Fruit fly (Drosophila melanogaster) whole organism, embryonic: ENCODE data around the gene CG33514.

Experiments
- ATbp ChIP-seq: fragments of 200-800 bp; sonication (Bioruptor generic); optimal IDR thresholded peaks from 2 replicates; lab custom pipeline; 2017; ENCODE audit warnings: missing biosample characterization, mild to moderate bottlenecking, missing genetic modification characterization, missing genetic modification reagents
- Bdp1 ChIP-seq: fragments of 200-800 bp; sonication (Bioruptor generic); optimal IDR thresholded peaks from 3 replicates; lab custom pipeline; 2016; ENCODE audit warnings: missing biosample characterization, missing genetic modification characterization
- CG10321 ChIP-seq: fragments of 200-800 bp; sonication (Bioruptor generic); IDR thresholded peaks from 2 replicates; pipeline ENCODE4 v1.3.6; 2022; ENCODE audit warnings: missing biosample characterization, missing genetic modification characterization
- CG11560 ChIP-seq: fragments of 200-800 bp; sonication (Bioruptor generic); IDR thresholded peaks from 3 replicates; pipeline ENCODE4 v1.3.6; 2022; ENCODE audit warnings: missing biosample characterization, missing genetic modification characterization
- CG13296 ChIP-seq: fragments of 200-800 bp; sonication (Bioruptor generic); optimal IDR thresholded peaks from 3 replicates; lab custom pipeline; 2018; ENCODE audit warnings: missing biosample characterization, mild to moderate bottlenecking, missing genetic modification characterization
- CG14050 ChIP-seq: fragments of 200-800 bp; sonication (Bioruptor generic); IDR thresholded peaks from 3 replicates; pipeline ENCODE4 v1.3.6; 2022; ENCODE audit warnings: missing biosample characterization, missing genetic modification characterization
- CG15479 ChIP-seq: fragments of 200-800 bp; sonication (Bioruptor generic); optimal IDR thresholded peaks from 3 replicates; lab custom pipeline; 2019; ENCODE audit warnings: missing biosample characterization, mild to moderate bottlenecking, missing genetic modification characterization, moderate library complexity
- CG15601 ChIP-seq: fragments of 200-800 bp; sonication (Bioruptor generic); optimal IDR thresholded peaks from 3 replicates; lab custom pipeline; 2019; ENCODE audit warnings: missing biosample characterization, mild to moderate bottlenecking, missing genetic modification characterization, moderate library complexity
- CG17186 ChIP-seq: fragments of 200-800 bp; sonication (Bioruptor generic); optimal IDR thresholded peaks from 3 replicates; lab custom pipeline; 2017; ENCODE audit warnings: missing biosample characterization, missing genetic modification reagents, missing genetic modification characterization
- CG18619 ChIP-seq: fragments of 200-800 bp; sonication (Bioruptor generic); optimal IDR thresholded peaks from 3 replicates; lab custom pipeline; 2017; ENCODE audit warnings: missing biosample characterization, mild to moderate bottlenecking, missing genetic modification characterization
- CG2678 ChIP-seq: fragments of 200-800 bp; sonication (Bioruptor generic); optimal IDR thresholded peaks from 3 replicates; lab custom pipeline; 2019; ENCODE audit warnings: missing biosample characterization, mild to moderate bottlenecking, missing genetic modification characterization, moderate library complexity
- CG30403 ChIP-seq: fragments of 200-800 bp; sonication (Bioruptor generic); optimal IDR thresholded peaks from 3 replicates; lab custom pipeline; 2016; ENCODE audit warnings: missing biosample characterization, missing genetic modification characterization
- CG30431 ChIP-seq: fragments of 200-800 bp; sonication (Bioruptor generic); optimal IDR thresholded peaks from 2 replicates; lab custom pipeline; 2017; ENCODE audit warnings: missing biosample characterization, missing genetic modification characterization
- CG3065 ChIP-seq: fragments of 200-800 bp; sonication (Bioruptor generic); optimal IDR thresholded peaks from 2 replicates; lab custom pipeline; 2016; ENCODE audit warnings: missing biosample characterization, missing genetic modification characterization
- CG3726 ChIP-seq: fragments of 200-800 bp; sonication (Bioruptor generic); IDR thresholded peaks from 3 replicates; pipeline ENCODE4, ENCODE4 v1.3.6; 2022; ENCODE audit warnings: missing biosample characterization, missing genetic modification characterization
- CG3847 ChIP-seq: fragments of 200-800 bp; sonication (Bioruptor generic); IDR thresholded peaks from 2 replicates; pipeline ENCODE4 v1.3.6; 2022; ENCODE audit warnings: missing biosample characterization, missing genetic modification characterization
- CG4282 ChIP-seq: fragments of 200-800 bp; sonication (Bioruptor generic); optimal IDR thresholded peaks from 2 replicates; lab custom pipeline; 2016; ENCODE audit warnings: missing biosample characterization, missing genetic modification characterization
- CG4820 ChIP-seq: fragments of 200-800 bp; sonication (Bioruptor generic); optimal IDR thresholded peaks from 3 replicates; lab custom pipeline; 2016; ENCODE audit warnings: missing biosample characterization, missing genetic modification characterization
- CG6175 ChIP-seq: fragments of 200-800 bp; sonication (Bioruptor generic); IDR thresholded peaks from 3 replicates; pipeline ENCODE4 v1.3.6; 2022; ENCODE audit warnings: missing biosample characterization, missing genetic modification characterization
- CG7745 ChIP-seq: fragments of 200-800 bp; sonication (Bioruptor generic); optimal IDR thresholded peaks from 2 replicates; lab custom pipeline; 2018; ENCODE audit warnings: missing biosample characterization, mild to moderate bottlenecking, missing genetic modification characterization, moderate library complexity
- CG7839 ChIP-seq: fragments of 200-800 bp; sonication (Bioruptor generic); optimal IDR thresholded peaks from 3 replicates; lab custom pipeline; 2018; ENCODE audit warnings: missing biosample characterization, mild to moderate bottlenecking, missing genetic modification characterization, moderate library complexity
- CTCF ChIP-seq: fragments of 200-800 bp; sonication (Bioruptor generic); optimal IDR thresholded peaks from 2 replicates; lab custom pipeline; 2017; ENCODE audit warnings: missing biosample characterization, mild to moderate bottlenecking, missing genetic modification characterization, moderate library complexity
- CkIIα-i1 ChIP-seq: fragments of 200-800 bp; sonication (Bioruptor generic); IDR thresholded peaks from 2 replicates; pipeline ENCODE4 v1.3.6; 2022; ENCODE audit warnings: missing biosample characterization, missing genetic modification characterization
- Deaf1 ChIP-seq: fragments of 200-800 bp; optimal IDR thresholded peaks from 3 replicates; lab custom pipeline; 2019; ENCODE audit warnings: missing biosample characterization, mild to moderate bottlenecking, missing genetic modification characterization, moderate library complexity
- Drgx ChIP-seq: fragments of 200-800 bp; sonication (Bioruptor generic); IDR thresholded peaks from 2 replicates; pipeline ENCODE4 v1.3.6; 2022; ENCODE audit warnings: missing biosample characterization, missing genetic modification characterization
- Fer3 ChIP-seq: fragments of 200-800 bp; sonication (Bioruptor generic); optimal IDR thresholded peaks from 2 replicates; lab custom pipeline; 2018; ENCODE audit warnings: missing biosample characterization, mild to moderate bottlenecking, missing genetic modification characterization, moderate library complexity
- HHEX ChIP-seq: fragments of 200-800 bp; sonication (Bioruptor generic); optimal IDR thresholded peaks from 3 replicates; lab custom pipeline; 2017; ENCODE audit warnings: missing biosample characterization, mild to moderate bottlenecking, missing genetic modification characterization, missing genetic modification reagents
- Hr3 ChIP-seq: fragments of 200-800 bp; sonication (Bioruptor generic); optimal IDR thresholded peaks from 3 replicates; lab custom pipeline; 2016; ENCODE audit warnings: missing biosample characterization, missing genetic modification characterization
- Jarid2 ChIP-seq: fragments of 200-800 bp; sonication (Bioruptor generic); optimal IDR thresholded peaks from 3 replicates; lab custom pipeline; 2017; ENCODE audit warnings: mild to moderate bottlenecking, missing biosample characterization, missing genetic modification reagents, missing genetic modification characterization
- Lhr ChIP-seq: fragments of 200-800 bp; sonication (Bioruptor generic); optimal IDR thresholded peaks from 3 replicates; lab custom pipeline; 2017; ENCODE audit warnings: mild to moderate bottlenecking, missing biosample characterization, missing genetic modification reagents, missing genetic modification characterization
- MTF-1 ChIP-seq: fragments of 200-800 bp; sonication (Bioruptor generic); optimal IDR thresholded peaks from 2 replicates; lab custom pipeline; 2018; ENCODE audit warnings: missing biosample characterization, mild to moderate bottlenecking, missing genetic modification characterization, borderline replicate concordance
- NC2α ChIP-seq: fragments of 200-800 bp; sonication (Bioruptor generic); optimal IDR thresholded peaks from 2 replicates; lab custom pipeline; 2016; ENCODE audit warnings: missing biosample characterization, missing genetic modification characterization
- Neu2 ChIP-seq: fragments of 200-800 bp; sonication (Bioruptor generic); optimal IDR thresholded peaks from 3 replicates; lab custom pipeline; 2016; ENCODE audit warnings: missing biosample characterization, missing genetic modification characterization, borderline replicate concordance
- Sox102F ChIP-seq: fragments of 200-800 bp; sonication (Bioruptor generic); optimal IDR thresholded peaks from 2 replicates; lab custom pipeline; 2018; ENCODE audit warnings: missing biosample characterization, mild to moderate bottlenecking, missing genetic modification characterization, moderate library complexity
- Stat92E ChIP-seq, 3 experiments: fragments of >200 bp in 2 of 3; fragments of 200-800 bp in 1 of 3; sonication (Bioruptor generic) in 1 of 3; optimal IDR thresholded peaks; 2 replicates each; lab custom pipeline; 2017 to 2019; ENCODE audit warnings: missing biosample characterization in 3 of 3, missing genetic modification characterization in 3 of 3, mild to moderate bottlenecking in 1 of 3, moderate library complexity in 1 of 3
- Xrp1 ChIP-seq: fragments of 200-800 bp; sonication (Bioruptor generic); IDR thresholded peaks from 2 replicates; pipeline ENCODE4 v1.3.6; 2022; ENCODE audit warnings: missing biosample characterization, missing genetic modification characterization
- abd-A ChIP-seq: fragments of 200-800 bp; sonication (Bioruptor generic); optimal IDR thresholded peaks from 3 replicates; lab custom pipeline; 2019; ENCODE audit warnings: missing biosample characterization, mild to moderate bottlenecking, missing genetic modification characterization, moderate library complexity
- al ChIP-seq: fragments of 200-800 bp; sonication (Bioruptor generic); IDR thresholded peaks from 2 replicates; pipeline ENCODE4 v1.3.6; 2022; ENCODE audit warnings: missing biosample characterization, missing genetic modification characterization
- cato ChIP-seq: fragments of 200-800 bp; sonication (Bioruptor generic); optimal IDR thresholded peaks from 2 replicates; lab custom pipeline; 2016; ENCODE audit warnings: missing biosample characterization, missing genetic modification characterization, borderline replicate concordance
- crp ChIP-seq, 2 experiments: fragments of 200-800 bp; sonication (Bioruptor generic); optimal IDR thresholded peaks; 2 replicates in 1 of 2; 3 replicates in 1 of 2; lab custom pipeline; 2017; ENCODE audit warnings: missing biosample characterization in 2 of 2, missing genetic modification characterization in 2 of 2, mild to moderate bottlenecking in 1 of 2, moderate library complexity in 1 of 2
- danr ChIP-seq: fragments of 200-800 bp; sonication (Bioruptor generic); IDR thresholded peaks from 2 replicates; pipeline ENCODE4 v1.3.6; 2022; ENCODE audit warnings: missing biosample characterization, missing genetic modification characterization
- esg ChIP-seq: fragments of 200-800 bp; sonication (Bioruptor generic); conservative IDR thresholded peaks from 2 replicates; pipeline ENCODE4 v1.3.6; 2022; ENCODE audit warnings: missing biosample characterization, missing genetic modification characterization
- exex ChIP-seq: fragments of 200-800 bp; sonication (Bioruptor generic); optimal IDR thresholded peaks from 4 replicates; lab custom pipeline; 2018; ENCODE audit warnings: missing biosample characterization, mild to moderate bottlenecking, missing genetic modification characterization, moderate library complexity
- grn ChIP-seq: fragments of 200-800 bp; sonication (Bioruptor generic); optimal IDR thresholded peaks from 3 replicates; lab custom pipeline; 2017; ENCODE audit warnings: missing biosample characterization, missing genetic modification characterization
- ind ChIP-seq: fragments of 200-800 bp; sonication (Bioruptor generic); optimal IDR thresholded peaks from 3 replicates; lab custom pipeline; 2016; ENCODE audit warnings: missing biosample characterization, missing genetic modification characterization
- inv ChIP-seq: fragments of 200-800 bp; sonication (Bioruptor generic); IDR thresholded peaks from 2 replicates; pipeline ENCODE4 v1.3.6; 2022; ENCODE audit warnings: missing biosample characterization, missing genetic modification characterization; ENCODE audit not compliant: partially characterized antibody
- lab ChIP-seq: fragments of 200-800 bp; sonication (Bioruptor generic); optimal IDR thresholded peaks from 3 replicates; lab custom pipeline; 2017; ENCODE audit warnings: missing biosample characterization, missing genetic modification characterization, mild to moderate bottlenecking, moderate library complexity, missing genetic modification reagents
- ranshi ChIP-seq: fragments of 200-800 bp; sonication (Bioruptor generic); IDR thresholded peaks from 2 replicates; pipeline ENCODE4 v1.3.6; 2022; ENCODE audit warnings: missing biosample characterization, missing genetic modification characterization
- salm ChIP-seq: fragments of 200-800 bp; sonication (Bioruptor generic); optimal IDR thresholded peaks from 2 replicates; lab custom pipeline; 2018; ENCODE audit warnings: missing biosample characterization, mild to moderate bottlenecking, missing genetic modification characterization
- zfh2 ChIP-seq: fragments of 200-800 bp; sonication (Bioruptor generic); optimal IDR thresholded peaks from 2 replicates; lab custom pipeline; 2016; ENCODE audit warnings: missing biosample characterization, missing genetic modification characterization

Gene CG33514

DNA sequence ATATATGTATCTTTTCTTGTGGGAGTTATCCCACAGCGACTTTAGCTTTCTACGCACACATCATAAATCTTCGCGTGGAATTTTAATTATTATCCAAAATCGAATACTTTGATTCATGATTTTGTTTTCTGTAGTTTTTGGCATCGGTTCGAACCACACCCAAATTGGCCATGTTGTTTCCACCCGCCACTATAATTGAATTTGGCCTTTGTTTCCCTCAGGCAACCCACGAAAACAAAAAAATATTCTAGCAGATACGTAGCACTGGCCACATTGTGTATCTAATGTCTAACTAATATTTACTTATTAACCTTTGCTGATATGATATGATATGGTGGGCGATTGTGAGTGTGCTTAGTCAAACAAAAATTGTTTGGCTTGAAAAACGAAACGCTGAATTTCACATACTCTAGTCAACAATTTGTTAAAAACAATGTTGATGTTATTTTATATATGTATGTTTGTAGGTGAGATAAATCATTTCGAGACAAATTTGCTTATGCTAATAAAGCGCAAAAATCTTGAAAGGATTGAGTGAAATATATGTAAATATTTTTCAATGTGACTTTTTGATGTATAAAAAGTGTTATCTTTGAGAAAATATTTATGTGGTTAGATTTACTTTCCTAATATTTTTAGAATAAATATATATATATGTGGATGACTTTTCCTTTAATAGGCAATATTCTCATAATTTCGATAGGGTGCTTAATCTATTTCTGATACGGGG, 10.2 kb upstream of the CG33514 start (continued):
- TF ChIP-seq CG15601 (tag; lab: Kevin White, UChicago) (peak; percentile 42), CG7745 (tag; lab: Kevin White, UChicago) (no peak), CG3065 (GFP tag; lab: Kevin White, UChicago) (no peak), CG18619 (peak; percentile 15), zfh2 (GFP tag; lab: Kevin White, UChicago) (no peak), ATbp (peak; percentile 7), CG7839 (peak; percentile 36), ind (GFP tag; lab: Kevin White, UChicago) (no peak), al (no peak), CG11560 (tag; lab: Robert Waterston, UW) (no peak), CG4282 (GFP tag; lab: Kevin White, UChicago) (no peak), CTCF (GFP tag; lab: Kevin White, UChicago) (no peak), NC2α (GFP tag; lab: Kevin White, UChicago) (no peak), Fer3 (peak; percentile 14), CkIIα-i1 (GFP tag; lab: Robert Waterston, UW) (no peak), MTF-1 (GFP tag; lab: Kevin White, UChicago) (no peak), CG14050 (GFP tag; lab: Robert Waterston, UW) (no peak), Hr3 (peak; percentile 28), danr (GFP tag; lab: Robert Waterston, UW) (no peak), esg (GFP tag; lab: Robert Waterston, UW) (no peak), Lhr (no peak), lab (GFP tag; lab: Kevin White, UChicago) (peak; percentile 5), CG17186 (GFP tag; lab: Kevin White, UChicago) (no peak), CG30431 (GFP tag; lab: Kevin White, UChicago) (no peak), grn (GFP tag; lab: Kevin White, UChicago) (peak; percentile 5), CG15479 (GFP tag; lab: Kevin White, UChicago) (no peak), Stat92E (GFP tag; optimal IDR thresholded peaks at IDR 0.05; lab: Kevin White, UChicago) (no peak), Jarid2 (no peak), Sox102F (GFP tag; lab: Kevin White, UChicago) (peak; percentile 56), CG3847 (no peak), CG4820 (no peak), abd-A (no peak), ranshi (GFP tag; lab: Robert Waterston, UW) (no peak), crp (GFP tag; optimal IDR thresholded peaks at IDR 0.05; lab: Kevin White, UChicago) (no peak), exex (tag; lab: Kevin White, UChicago) (peak; percentile 27), Deaf1 (tag; lab: Kevin White, UChicago) (peak; percentile 7), CG3726 (GFP tag; lab: Robert Waterston, UW) (no peak), Drgx (GFP tag; lab: Robert Waterston, UW) (no peak), inv (GFP tag; lab: Robert Waterston, UW) (no peak), cato (GFP tag; lab: Kevin White, UChicago) (no peak), Xrp1 (0 out of 2 replicates have a peak, but pooled peaks have one; percentile 16), Neu2 (GFP tag; lab: Kevin White, UChicago) (no peak), HHEX (no peak), salm (no peak), CG13296 (no peak), CG2678 (peak; percentile 65), CG30403 (peak; percentile 3), Bdp1 (GFP tag; lab: Kevin White, UChicago) (no peak), CG6175 (GFP tag; lab: Robert Waterston, UW) (no peak), CG10321 (GFP tag; lab: Robert Waterston, UW) (no peak)
